Fruit fly (Drosophila melanogaster) whole organism, embryonic: Measurements from ENCODE around the gene beat-IIIc.

ENCODE experiments used
- ATbp ChIP-seq: fragments of 200-800 bp; sonication (Bioruptor generic); optimal IDR thresholded peaks from 2 replicates; lab custom pipeline; 2017; ENCODE audit warnings: missing biosample characterization, mild to moderate bottlenecking, missing genetic modification characterization, missing genetic modification reagents
- Atf3 ChIP-seq: fragments of 200-800 bp; sonication (Bioruptor generic); optimal IDR thresholded peaks from 3 replicates; lab custom pipeline; 2016; ENCODE audit warnings: missing biosample characterization, missing genetic modification characterization
- B-H1 ChIP-seq: fragments of 200-800 bp; sonication (Bioruptor generic); IDR thresholded peaks from 3 replicates; pipeline ENCODE4 v1.3.6; 2022; ENCODE audit warnings: missing biosample characterization, missing genetic modification characterization
- CG10462 ChIP-seq: fragments of 200-800 bp; sonication (Bioruptor generic); optimal IDR thresholded peaks from 2 replicates; lab custom pipeline; 2016; ENCODE audit warnings: missing biosample characterization, missing genetic modification characterization
- CG10654 ChIP-seq: fragments of 200-800 bp; sonication (Bioruptor generic); optimal IDR thresholded peaks from 2 replicates; lab custom pipeline; 2016; ENCODE audit warnings: missing biosample characterization, missing genetic modification characterization
- CG10959 ChIP-seq: fragments of 200-800 bp; sonication (Bioruptor generic); IDR thresholded peaks from 2 replicates; pipeline ENCODE4 v1.3.6; 2022; ENCODE audit warnings: missing biosample characterization, missing genetic modification characterization
- CG11247 ChIP-seq: fragments of 200-800 bp; sonication (Bioruptor generic); IDR thresholded peaks from 2 replicates; pipeline ENCODE4 v1.3.6; 2022; ENCODE audit warnings: missing biosample characterization, missing genetic modification characterization
- CG11398 ChIP-seq: fragments of 200-800 bp; sonication (Bioruptor generic); optimal IDR thresholded peaks from 2 replicates; lab custom pipeline; 2016; ENCODE audit warnings: missing biosample characterization, missing genetic modification characterization
- CG11504 ChIP-seq: fragments of 200-800 bp; sonication (Bioruptor generic); optimal IDR thresholded peaks from 3 replicates; lab custom pipeline; 2019; ENCODE audit warnings: missing biosample characterization, mild to moderate bottlenecking, missing genetic modification characterization, moderate library complexity
- CG11560 ChIP-seq: fragments of 200-800 bp; sonication (Bioruptor generic); IDR thresholded peaks from 3 replicates; pipeline ENCODE4 v1.3.6; 2022; ENCODE audit warnings: missing biosample characterization, missing genetic modification characterization
- CG12659 ChIP-seq: fragments of 200-800 bp; sonication (Bioruptor generic); optimal IDR thresholded peaks from 3 replicates; lab custom pipeline; 2017; ENCODE audit warnings: mild to moderate bottlenecking, missing biosample characterization, missing genetic modification reagents, missing genetic modification characterization
- CG13123 ChIP-seq: fragments of 200-800 bp; sonication (Bioruptor generic); optimal IDR thresholded peaks from 2 replicates; lab custom pipeline; 2016; ENCODE audit warnings: missing biosample characterization, missing genetic modification characterization
- CG14441 ChIP-seq: fragments of 200-800 bp; sonication (Bioruptor generic); IDR thresholded peaks from 2 replicates; pipeline ENCODE4 v1.3.6; 2022; ENCODE audit warnings: missing biosample characterization, missing genetic modification characterization
- CG16863 ChIP-seq: fragments of 200-800 bp; sonication (Bioruptor generic); optimal IDR thresholded peaks from 3 replicates; lab custom pipeline; 2016; ENCODE audit warnings: missing biosample characterization, missing genetic modification characterization
- CG31441 ChIP-seq: fragments of 200-800 bp; sonication (Bioruptor generic); IDR thresholded peaks from 2 replicates; pipeline ENCODE4 v1.3.6; 2022; ENCODE audit warnings: missing biosample characterization, missing genetic modification characterization
- CG34224 ChIP-seq: fragments of 200-800 bp; sonication (Bioruptor generic); IDR thresholded peaks from 3 replicates; pipeline ENCODE4 v1.3.6; 2022; ENCODE audit warnings: missing biosample characterization, missing genetic modification characterization; ENCODE audit not compliant: partially characterized antibody
- CG4328 ChIP-seq: fragments of 200-800 bp; sonication (Bioruptor generic); optimal IDR thresholded peaks from 3 replicates; lab custom pipeline; 2017; ENCODE audit warnings: missing biosample characterization, missing genetic modification reagents, missing genetic modification characterization
- CG5953 ChIP-seq: fragments of 200-800 bp; sonication (Bioruptor generic); IDR thresholded peaks from 2 replicates; pipeline ENCODE4 v1.3.6; 2022; ENCODE audit warnings: missing biosample characterization, missing genetic modification characterization
- CG7372 ChIP-seq: fragments of 200-800 bp; sonication (Bioruptor generic); IDR thresholded peaks from 2 replicates; pipeline ENCODE4 v1.3.6; 2022; ENCODE audit warnings: missing biosample characterization, missing genetic modification characterization
- CG7987 ChIP-seq: fragments of 200-800 bp; sonication (Bioruptor generic); optimal IDR thresholded peaks from 2 replicates; lab custom pipeline; 2018; ENCODE audit warnings: missing biosample characterization, mild to moderate bottlenecking, missing genetic modification characterization, moderate library complexity
- CG8089 ChIP-seq: fragments of 200-800 bp; sonication (Bioruptor generic); optimal IDR thresholded peaks from 3 replicates; lab custom pipeline; 2016; ENCODE audit warnings: missing biosample characterization, missing genetic modification characterization
- CG9797 ChIP-seq: fragments of 200-800 bp; sonication (Bioruptor generic); optimal IDR thresholded peaks from 3 replicates; lab custom pipeline; 2018; ENCODE audit warnings: missing biosample characterization, mild to moderate bottlenecking, missing genetic modification characterization
- H2.0 ChIP-seq: fragments of 200-800 bp; sonication (Bioruptor generic); IDR thresholded peaks from 2 replicates; pipeline ENCODE4 v1.3.6; 2022; ENCODE audit warnings: missing biosample characterization, missing genetic modification characterization
- HHEX ChIP-seq: fragments of 200-800 bp; sonication (Bioruptor generic); optimal IDR thresholded peaks from 3 replicates; lab custom pipeline; 2017; ENCODE audit warnings: missing biosample characterization, mild to moderate bottlenecking, missing genetic modification characterization, missing genetic modification reagents
- Hmr ChIP-seq: fragments of 200-800 bp; sonication (Bioruptor generic); optimal IDR thresholded peaks from 3 replicates; lab custom pipeline; 2017; ENCODE audit warnings: mild to moderate bottlenecking, missing biosample characterization, missing genetic modification reagents, missing genetic modification characterization
- MTF-1 ChIP-seq: fragments of 200-800 bp; sonication (Bioruptor generic); optimal IDR thresholded peaks from 2 replicates; lab custom pipeline; 2018; ENCODE audit warnings: missing biosample characterization, mild to moderate bottlenecking, missing genetic modification characterization, borderline replicate concordance
- Mad ChIP-seq: fragments of 200-800 bp; sonication (Bioruptor generic); optimal IDR thresholded peaks from 2 replicates; lab custom pipeline; 2016; ENCODE audit warnings: missing biosample characterization, missing genetic modification characterization
- Oli ChIP-seq: fragments of 200-800 bp; sonication (Bioruptor generic); optimal IDR thresholded peaks from 2 replicates; lab custom pipeline; 2018; ENCODE audit warnings: missing biosample characterization, mild to moderate bottlenecking, missing genetic modification characterization, moderate library complexity
- Sox102F ChIP-seq: fragments of 200-800 bp; sonication (Bioruptor generic); optimal IDR thresholded peaks from 2 replicates; lab custom pipeline; 2018; ENCODE audit warnings: missing biosample characterization, mild to moderate bottlenecking, missing genetic modification characterization, moderate library complexity
- Taf1 ChIP-seq: fragments of 200-800 bp; sonication (Bioruptor generic); IDR thresholded peaks from 2 replicates; pipeline ENCODE4 v1.3.6; 2022; ENCODE audit warnings: missing biosample characterization, missing genetic modification characterization
- Xrp1 ChIP-seq: fragments of 200-800 bp; sonication (Bioruptor generic); IDR thresholded peaks from 2 replicates; pipeline ENCODE4 v1.3.6; 2022; ENCODE audit warnings: missing biosample characterization, missing genetic modification characterization
- al ChIP-seq: fragments of 200-800 bp; sonication (Bioruptor generic); IDR thresholded peaks from 2 replicates; pipeline ENCODE4 v1.3.6; 2022; ENCODE audit warnings: missing biosample characterization, missing genetic modification characterization
- bbx ChIP-seq: fragments of 200-800 bp; sonication (Bioruptor generic); IDR thresholded peaks from 2 replicates; pipeline ENCODE4 v1.3.6; 2022; ENCODE audit warnings: missing biosample characterization, missing genetic modification characterization; ENCODE audit not compliant: partially characterized antibody
- bcd ChIP-seq: fragments of 200-800 bp; sonication (Bioruptor generic); optimal IDR thresholded peaks from 2 replicates; lab custom pipeline; 2017; ENCODE audit warnings: missing biosample characterization, mild to moderate bottlenecking, missing genetic modification characterization
- btn ChIP-seq: fragments of 200-800 bp; sonication (Bioruptor generic); optimal IDR thresholded peaks from 2 replicates; lab custom pipeline; 2016; ENCODE audit warnings: missing biosample characterization, missing genetic modification characterization
- ci ChIP-seq: fragments of 200-800 bp; sonication (Bioruptor generic); IDR thresholded peaks from 3 replicates; pipeline ENCODE4 v1.3.6; 2022; ENCODE audit warnings: missing biosample characterization, missing genetic modification characterization
- dm ChIP-seq: fragments of 200-800 bp; sonication (Bioruptor generic); optimal IDR thresholded peaks from 3 replicates; lab custom pipeline; 2016; ENCODE audit warnings: missing biosample characterization, missing genetic modification characterization
- gem ChIP-seq: fragments of 200-800 bp; sonication (Bioruptor generic); optimal IDR thresholded peaks from 2 replicates; lab custom pipeline; 2019; ENCODE audit warnings: missing biosample characterization, mild to moderate bottlenecking, missing genetic modification characterization, moderate library complexity
- gfzf ChIP-seq: fragments of 200-800 bp; sonication (Bioruptor generic); optimal IDR thresholded peaks from 2 replicates; lab custom pipeline; 2016; ENCODE audit warnings: missing biosample characterization, mild to moderate bottlenecking, missing genetic modification characterization, moderate library complexity
- grau ChIP-seq: fragments of 200-800 bp; optimal IDR thresholded peaks from 3 replicates; lab custom pipeline; 2019; ENCODE audit warnings: missing biosample characterization, mild to moderate bottlenecking, missing genetic modification characterization, moderate library complexity
- ham ChIP-seq: fragments of 200-800 bp; sonication (Bioruptor generic); IDR thresholded peaks from 2 replicates; pipeline ENCODE4 v1.3.6; 2022; ENCODE audit warnings: missing biosample characterization, missing genetic modification characterization
- ind ChIP-seq: fragments of 200-800 bp; sonication (Bioruptor generic); optimal IDR thresholded peaks from 3 replicates; lab custom pipeline; 2016; ENCODE audit warnings: missing biosample characterization, missing genetic modification characterization
- inv ChIP-seq: fragments of 200-800 bp; sonication (Bioruptor generic); IDR thresholded peaks from 2 replicates; pipeline ENCODE4 v1.3.6; 2022; ENCODE audit warnings: missing biosample characterization, missing genetic modification characterization; ENCODE audit not compliant: partially characterized antibody
- kah ChIP-seq: fragments of 200-800 bp; sonication (Bioruptor generic); optimal IDR thresholded peaks from 2 replicates; lab custom pipeline; 2018; ENCODE audit warnings: missing biosample characterization, mild to moderate bottlenecking, missing genetic modification characterization
- phol ChIP-seq: fragments of 200-800 bp; sonication (Bioruptor generic); optimal IDR thresholded peaks from 3 replicates; lab custom pipeline; 2018; ENCODE audit warnings: missing biosample characterization, mild to moderate bottlenecking, missing genetic modification characterization, moderate library complexity
- pnt ChIP-seq: fragments of 200-800 bp; sonication (Bioruptor generic); optimal IDR thresholded peaks from 3 replicates; lab custom pipeline; 2016; ENCODE audit warnings: missing biosample characterization, missing genetic modification characterization
- pros ChIP-seq: fragments of 200-800 bp; sonication (Bioruptor generic); optimal IDR thresholded peaks from 3 replicates; lab custom pipeline; 2019; ENCODE audit warnings: missing biosample characterization, mild to moderate bottlenecking, missing genetic modification characterization, moderate library complexity
- pum ChIP-seq: fragments of 200-800 bp; sonication (Bioruptor generic); optimal IDR thresholded peaks from 2 replicates; lab custom pipeline; 2016; ENCODE audit warnings: missing biosample characterization, missing genetic modification characterization
- sens ChIP-seq: fragments of 200-800 bp; sonication (Bioruptor generic); peaks from one replicate; lab custom pipeline; 2016; ENCODE audit warnings: missing biosample characterization, missing genetic modification characterization
- sim ChIP-seq: fragments of 200-800 bp; sonication (Bioruptor generic); IDR thresholded peaks from 2 replicates; pipeline ENCODE4 v1.3.6; 2022; ENCODE audit warnings: missing biosample characterization, missing genetic modification characterization
- tup ChIP-seq: fragments of 200-800 bp; sonication (Bioruptor generic); optimal IDR thresholded peaks from 2 replicates; lab custom pipeline; 2016; ENCODE audit warnings: missing biosample characterization, mild to moderate bottlenecking, missing genetic modification characterization, moderate library complexity
- unc-4 ChIP-seq: fragments of 200-800 bp; sonication (Bioruptor generic); IDR thresholded peaks from 2 replicates; pipeline ENCODE4 v1.3.6; 2022; ENCODE audit warnings: missing biosample characterization, missing genetic modification characterization; ENCODE audit not compliant: partially characterized antibody

beat-IIIc gene

dm6 chr2L:17203833-17204232, 56.7 kb downstream of the beat-IIIc start (continued):
- TF ChIP-seq ci (GFP tag; lab: Robert Waterston, UW) (no peak), unc-4 (GFP tag; lab: Robert Waterston, UW) (no peak), H2.0 (GFP tag; lab: Robert Waterston, UW) (no peak), grau (peak; percentile 13), ATbp (no peak), kah (no peak), Atf3 (GFP tag; lab: Kevin White, UChicago) (no peak), CG7987 (GFP tag; lab: Kevin White, UChicago) (no peak), inv (GFP tag; lab: Robert Waterston, UW) (no peak), Xrp1 (peak; percentile 44; the same call in 1 of the 2 replicates), gem (peak; percentile 55), B-H1 (GFP tag; lab: Robert Waterston, UW) (no peak), Taf1 (no peak), sens (peak; percentile 81), CG14441 (GFP tag; lab: Robert Waterston, UW) (no peak), CG12659 (GFP tag; lab: Kevin White, UChicago) (no peak), CG13123 (GFP tag; lab: Kevin White, UChicago) (no peak), CG11247 (GFP tag; lab: Robert Waterston, UW) (no peak), CG31441 (GFP tag; lab: Robert Waterston, UW) (0 out of 2 replicates have a peak, but pooled peaks have one; percentile 23), CG10654 (GFP tag; lab: Kevin White, UChicago) (no peak), CG11398 (peak; percentile 26), al (no peak), CG10462 (no peak), Oli (peak; percentile 0), CG11560 (tag; lab: Robert Waterston, UW) (no peak), CG10959 (GFP tag; lab: Robert Waterston, UW) (no peak), CG8089 (GFP tag; lab: Kevin White, UChicago) (no peak), pnt (GFP tag; lab: Kevin White, UChicago) (peak; percentile 17), bcd (GFP tag; lab: Kevin White, UChicago) (no peak), MTF-1 (GFP tag; lab: Kevin White, UChicago) (no peak), btn (GFP tag; lab: Kevin White, UChicago) (no peak), bbx (GFP tag; lab: Robert Waterston, UW) (no peak), CG34224 (GFP tag; lab: Robert Waterston, UW) (no peak), Mad (GFP tag; lab: Kevin White, UChicago) (no peak), dm (GFP tag; lab: Kevin White, UChicago) (no peak), CG11504 (tag; lab: Kevin White, UChicago) (peak; percentile 47), CG4328 (no peak), HHEX (no peak), tup (no peak), pros (GFP tag; lab: Kevin White, UChicago) (no peak), phol (peak; percentile 6), gfzf (GFP tag; lab: Kevin White, UChicago) (no peak), CG16863 (GFP tag; lab: Kevin White, UChicago) (no peak), sim (GFP tag; lab: Robert Waterston, UW) (no peak), ind (peak; percentile 11), Hmr (peak; percentile 38), ham (no peak), CG7372 (no peak), Sox102F (peak; percentile 30), CG5953 (GFP tag; lab: Robert Waterston, UW) (no peak), pum (GFP tag; lab: Kevin White, UChicago) (no peak), CG9797 (no peak)
